Worm (Caenorhabditis elegans) whole organism, midembryonic: Measurements from ENCODE around the gene thn-1.

Experiments used
- med-1 ChIP-seq: sonication (generic microtip); optimal IDR thresholded peaks from 2 replicates; lab custom pipeline; 2017; ENCODE audit warnings: missing genetic modification characterization, mild to moderate bottlenecking, missing compliant biosample characterization, antibody characterized with exemption, missing genetic modification reagents; ENCODE audit not compliant: insufficient read depth
- ztf-23 ChIP-seq: fragments of 200-800 bp; sonication (Bioruptor generic); IDR thresholded peaks from 2 replicates; pipeline ENCODE4 v1.3.6; 2022; ENCODE audit warnings: missing genetic modification reagents, missing genetic modification characterization, missing compliant biosample characterization

ce11 chrIV:12336893-12337627, 42.8 kb upstream of the thn-1 start, which contains the start of the genes F19B6.10 and wht-5:
- no peak for TF ChIP-seq med-1
- TF ChIP-seq ztf-23 = no peak
